Worm (Caenorhabditis elegans) whole organism, L2 larva: ENCODE data around the gene R08D7.5.

Experiments
- F13H6.1 ChIP-seq: sonication (generic microtip); optimal IDR thresholded peaks from 2 replicates; lab custom pipeline; 2016; ENCODE audit warnings: missing genetic modification characterization, missing compliant biosample characterization
- egl-27 ChIP-seq: sonication (generic microtip); optimal IDR thresholded peaks from 3 replicates; lab custom pipeline; 2017; ENCODE audit warnings: missing biosample characterization, missing genetic modification reagents, missing genetic modification characterization
- lin-13 ChIP-seq: fragments of 150-350 bp; optimal IDR thresholded peaks from 2 replicates; lab custom pipeline; 2014; ENCODE audit warnings: missing biosample characterization, missing genetic modification reagents, missing genetic modification characterization
- lsy-2 ChIP-seq, 2 experiments: fragments of 150-350 bp in 1 of 2; sonication (generic microtip) in 1 of 2; optimal IDR thresholded peaks; 2 replicates each; lab custom pipeline; 2014 to 2017; ENCODE audit warnings: missing biosample characterization in 2 of 2, missing genetic modification characterization in 2 of 2
- mdl-1 ChIP-seq, 2 experiments: fragments of 150-350 bp in 1 of 2; sonication (generic microtip) in 1 of 2; optimal IDR thresholded peaks; 2 replicates each; lab custom pipeline; 2017; ENCODE audit warnings: missing biosample characterization in 2 of 2, missing genetic modification characterization in 2 of 2
- nhr-77 ChIP-seq: fragments of 150-350 bp; optimal IDR thresholded peaks from 2 replicates; lab custom pipeline; 2014; ENCODE audit warnings: missing biosample characterization, missing genetic modification characterization
- unc-39 ChIP-seq: fragments of 150-350 bp; optimal IDR thresholded peaks from 2 replicates; lab custom pipeline; 2014; ENCODE audit warnings: missing biosample characterization, missing genetic modification characterization
- zag-1 ChIP-seq: fragments of 150-350 bp; optimal IDR thresholded peaks from 2 replicates; lab custom pipeline; 2014; ENCODE audit warnings: missing biosample characterization, missing genetic modification characterization

- no peak for TF ChIP-seq zag-1 (tag; lab: Kevin White, UChicago)
- TF ChIP-seq unc-39 = no peak
- no peak for TF ChIP-seq lin-13
- no peak for TF ChIP-seq mdl-1 (tag; optimal IDR thresholded peaks at IDR 0.05; lab: Kevin White, UChicago)
- no peak for TF ChIP-seq nhr-77 (tag; lab: Kevin White, UChicago)
- no peak for TF ChIP-seq egl-27 (tag; lab: Kevin White, UChicago)
- no peak for TF ChIP-seq lsy-2 (tag; optimal IDR thresholded peaks at IDR 0.05; lab: Kevin White, UChicago)
- TF ChIP-seq F13H6.1 (tag; lab: Kevin White, UChicago) = no peak
Observed at ce11 chrIII:8988544-8988943, 14.6 kb downstream of the R08D7.5 start.
